Worm (Caenorhabditis elegans): ENCODE measurements around the gene pqn-82.

The pqn-82 gene

DNA sequence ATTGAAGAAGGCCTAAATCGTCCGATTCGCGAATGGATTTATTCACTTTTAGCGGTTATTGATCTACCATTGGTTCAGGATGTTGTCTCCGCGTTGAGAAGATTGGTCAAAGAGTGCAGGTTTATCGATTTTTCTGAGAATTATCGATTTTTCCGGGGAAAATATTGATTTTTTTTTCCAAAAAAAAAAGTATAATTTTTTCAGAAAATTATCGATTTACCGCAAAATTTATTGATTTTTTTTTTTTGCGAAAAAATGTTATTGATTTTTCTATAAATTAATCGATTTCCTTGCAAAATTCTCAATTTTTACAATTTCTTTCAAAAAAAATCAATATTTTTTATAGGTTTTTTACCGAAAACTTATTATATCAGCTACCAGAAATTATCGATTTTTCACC is 31.4 kb downstream of the pqn-82 start:
- TF ChIP-seq daf-12 (tag; optimal IDR thresholded peaks at IDR 0.05) (no peak), ceh-28 (tag; optimal IDR thresholded peaks at IDR 0.05) (peak; percentile 94)

DNA sequence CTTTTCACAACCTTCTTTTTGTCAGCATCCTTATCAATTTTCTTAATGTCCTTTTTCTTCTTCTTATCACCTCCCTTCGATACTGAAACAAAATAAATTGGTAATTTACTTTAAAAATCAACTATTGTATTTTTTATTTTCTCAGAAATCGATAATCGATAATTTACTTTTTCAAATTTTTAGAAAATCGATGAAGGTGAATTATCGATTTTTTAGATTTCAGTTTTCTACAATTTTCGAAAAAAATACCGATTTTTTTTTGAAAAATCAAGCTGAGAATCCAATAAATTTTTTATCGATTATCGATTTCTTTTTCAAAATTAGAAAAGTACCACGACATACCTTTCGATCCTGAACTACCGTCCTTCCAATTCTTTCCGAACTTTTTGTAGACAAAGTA is 33.8 kb downstream of the pqn-82 start:
- TF ChIP-seq ceh-28 (tag; optimal IDR thresholded peaks at IDR 0.05), result peak; percentile 88
- TF ChIP-seq nhr-25 (tag; optimal IDR thresholded peaks at IDR 0.05), result no peak
- TF ChIP-seq nhr-237 (tag; optimal IDR thresholded peaks at IDR 0.05), result no peak
- no peak for TF ChIP-seq fkh-2 (tag; optimal IDR thresholded peaks at IDR 0.05)

DNA sequence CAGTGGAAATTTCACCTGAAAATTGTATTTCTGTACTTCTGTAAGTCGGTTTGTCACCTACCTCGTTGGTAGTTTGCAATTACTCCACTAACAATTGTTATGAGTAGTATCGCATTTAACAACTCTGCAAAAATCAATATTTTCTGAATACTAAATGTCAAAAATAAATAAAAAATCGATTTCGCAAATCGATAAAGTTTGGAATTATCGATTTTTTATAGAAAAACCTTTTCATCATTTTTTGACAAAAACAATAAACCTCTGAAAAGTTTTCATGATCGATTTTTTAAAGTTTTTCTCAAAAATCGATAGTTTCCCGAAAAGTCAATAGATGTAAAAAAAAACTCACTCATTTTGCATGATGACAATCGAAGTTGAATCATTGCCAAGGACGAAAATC is 38.1 kb downstream of the pqn-82 start:
- TF ChIP-seq unc-62 (GFP tag; optimal IDR thresholded peaks at IDR 0.05) (no peak), ceh-28 (tag; optimal IDR thresholded peaks at IDR 0.05) (peak; percentile 83), sea-2 (GFP tag; optimal IDR thresholded peaks at IDR 0.05) (no peak)

DNA sequence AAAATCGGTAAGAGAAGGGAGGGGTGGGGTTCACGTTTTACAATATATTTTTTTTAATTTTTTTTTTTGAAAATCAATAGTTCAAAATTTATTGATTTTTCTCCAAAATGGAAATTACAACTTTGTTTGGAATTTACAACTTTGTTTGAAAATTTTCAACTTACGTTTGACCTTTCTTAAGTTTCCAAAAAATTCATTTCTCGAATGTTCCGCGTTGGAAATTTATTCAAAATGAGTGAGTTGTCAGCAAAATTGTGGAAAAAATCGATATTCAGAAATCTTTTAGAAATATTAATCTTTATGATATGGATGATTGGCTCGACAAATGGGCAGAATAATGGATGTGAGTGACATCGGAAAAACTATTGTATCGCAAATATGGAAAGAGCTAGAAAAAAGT is 38.5 kb downstream of the pqn-82 start, which contains the start of gene B0524.3:
Gene B0524.3, plus strand, starts transcription at position 301 of the 400 bp plus-strand sequence.
- no peak for TF ChIP-seq ama-1 (optimal IDR thresholded peaks at IDR 0.05)
- no peak for TF ChIP-seq tbx-2 (tag; optimal IDR thresholded peaks at IDR 0.05)

DNA sequence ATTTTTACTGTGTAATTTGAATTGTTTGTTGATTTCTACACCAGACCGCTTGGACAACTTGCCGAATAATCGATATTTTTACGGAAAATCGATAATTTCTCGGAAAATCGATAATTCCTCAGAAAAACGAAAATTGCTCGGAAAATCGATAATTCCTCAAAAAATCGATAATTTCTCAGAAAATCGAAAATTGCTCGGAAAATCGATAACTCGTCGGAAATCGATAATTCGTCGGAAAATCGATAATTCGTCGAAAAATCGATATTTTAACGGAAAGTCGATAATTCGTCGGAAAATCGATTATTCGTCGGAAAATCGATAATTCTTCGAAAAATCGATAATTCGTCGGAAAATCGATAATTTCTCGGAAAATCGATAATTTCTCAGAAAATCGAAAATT is 43.3 kb downstream of the pqn-82 start:
- peak; percentile 95 for TF ChIP-seq ceh-28 (tag; optimal IDR thresholded peaks at IDR 0.05)

DNA sequence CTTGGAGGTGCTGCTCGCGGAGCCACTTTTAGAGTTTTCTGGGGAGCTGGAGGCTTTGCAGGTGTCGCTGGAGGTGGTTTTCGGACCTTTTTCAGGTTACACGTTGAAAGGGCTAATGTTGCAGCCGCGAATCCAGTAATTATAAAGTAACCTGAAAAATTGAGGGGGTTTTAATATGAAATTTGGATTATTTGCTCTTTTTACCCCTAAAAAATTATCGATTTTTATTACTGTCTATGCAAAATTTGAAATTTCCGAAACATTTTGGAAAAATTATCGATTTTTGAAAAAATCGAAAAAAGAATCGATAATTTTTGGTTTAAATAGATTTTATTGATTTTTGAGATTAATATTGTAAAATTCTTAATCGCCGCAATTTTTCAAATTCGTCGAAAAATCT is 44.6 kb downstream of the pqn-82 start:
- no peak for TF ChIP-seq pqm-1 (tag; optimal IDR thresholded peaks at IDR 0.05)
- TF ChIP-seq eor-1 (tag; optimal IDR thresholded peaks at IDR 0.05), result no peak
- TF ChIP-seq snpc-4 (tag; optimal IDR thresholded peaks at IDR 0.05), result no peak
- no peak for TF ChIP-seq unc-62 (GFP tag; optimal IDR thresholded peaks at IDR 0.05)
- TF ChIP-seq nhr-43 (tag; optimal IDR thresholded peaks at IDR 0.05; ENCODE audit: poor library complexity, severe bottlenecking), result no peak
- TF ChIP-seq unc-39 (tag; optimal IDR thresholded peaks at IDR 0.05), result no peak
- no peak for TF ChIP-seq egl-27 (tag; optimal IDR thresholded peaks at IDR 0.05)
- no peak for TF ChIP-seq ceh-16 (tag; optimal IDR thresholded peaks at IDR 0.05)
- TF ChIP-seq ZK546.5 (tag; optimal IDR thresholded peaks at IDR 0.05), result no peak
- no peak for TF ChIP-seq elt-3 (tag; optimal IDR thresholded peaks at IDR 0.05)
- no peak for TF ChIP-seq pha-4 (tag; optimal IDR thresholded peaks at IDR 0.05)
- no peak for TF ChIP-seq ceh-82 (tag; optimal IDR thresholded peaks at IDR 0.05)
- TF ChIP-seq nhr-28 (tag; optimal IDR thresholded peaks at IDR 0.05), result no peak
- TF ChIP-seq lin-15B (tag; optimal IDR thresholded peaks at IDR 0.05), result no peak
- no peak for TF ChIP-seq jun-1 (tag; optimal IDR thresholded peaks at IDR 0.05)
- no peak for TF ChIP-seq egl-5 (tag; optimal IDR thresholded peaks at IDR 0.05)
- no peak for TF ChIP-seq ama-1 (optimal IDR thresholded peaks at IDR 0.05)
- no peak for TF ChIP-seq ztf-11 (tag; optimal IDR thresholded peaks at IDR 0.05)
- TF ChIP-seq tbx-2 (tag; optimal IDR thresholded peaks at IDR 0.05), result no peak
- TF ChIP-seq elt-1 (tag; optimal IDR thresholded peaks at IDR 0.05), result no peak

DNA sequence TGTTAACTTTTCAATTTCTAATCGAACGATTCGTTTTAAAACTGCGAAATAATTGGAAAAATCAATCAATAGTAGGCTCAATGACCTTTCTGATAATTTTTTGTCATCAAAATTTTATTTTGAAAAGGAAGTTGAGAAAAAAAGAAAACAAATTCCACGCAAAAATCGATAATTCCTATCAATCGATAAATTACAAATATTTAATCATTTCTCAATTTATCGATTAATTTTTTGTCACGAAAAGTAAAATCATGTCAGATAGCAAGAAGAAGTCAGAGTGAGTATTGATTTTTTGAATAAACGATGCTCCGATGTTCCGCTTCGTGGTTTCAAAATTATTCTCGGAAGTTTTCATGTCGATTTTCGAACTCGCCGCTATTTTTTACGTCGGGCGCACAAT is 45.0 kb downstream of the pqn-82 start, which contains the start of the genes B0524.5 and B0524.2:
Gene B0524.5, minus strand, starts transcription at position 40 of the 400 bp plus-strand sequence.
Gene B0524.2, plus strand, starts transcription at position 207 of the 400 bp plus-strand sequence.
- TF ChIP-seq ceh-28 (tag; optimal IDR thresholded peaks at IDR 0.05), result peak; percentile 83
- no peak for TF ChIP-seq unc-62 (GFP tag; optimal IDR thresholded peaks at IDR 0.05)

Data from whole organism, L3 larva.